Fruit fly (Drosophila melanogaster) whole organism, prepupa: ENCODE data around the gene RpS25.

Experiments
- Blimp-1 ChIP-seq: fragments of 200-800 bp; sonication (Bioruptor generic); optimal IDR thresholded peaks from 3 replicates; lab custom pipeline; 2017; ENCODE audit warnings: missing biosample characterization, missing genetic modification characterization, mild to moderate bottlenecking, moderate library complexity, missing genetic modification reagents
- CG32006 ChIP-seq: fragments of 200-800 bp; sonication (Bioruptor generic); optimal IDR thresholded peaks from 3 replicates; lab custom pipeline; 2017; ENCODE audit warnings: missing biosample characterization, mild to moderate bottlenecking, missing genetic modification characterization
- CG34406 ChIP-seq: fragments of 200-800 bp; sonication (Bioruptor generic); optimal IDR thresholded peaks from 3 replicates; lab custom pipeline; 2016; ENCODE audit warnings: missing biosample characterization, missing genetic modification characterization
- CG9139 ChIP-seq: fragments of 200-800 bp; sonication (Bioruptor generic); optimal IDR thresholded peaks from 3 replicates; lab custom pipeline; 2017; ENCODE audit warnings: missing biosample characterization, mild to moderate bottlenecking, missing genetic modification characterization
- Ets96B ChIP-seq: fragments of 200-800 bp; optimal IDR thresholded peaks from 2 replicates; lab custom pipeline; 2019; ENCODE audit warnings: missing biosample characterization, mild to moderate bottlenecking, missing genetic modification characterization, moderate library complexity
- Lpt ChIP-seq: fragments of 200-800 bp; sonication (Bioruptor generic); optimal IDR thresholded peaks from 3 replicates; lab custom pipeline; 2016; ENCODE audit warnings: missing biosample characterization, missing genetic modification characterization

- no peak for TF ChIP-seq CG32006 (GFP tag; lab: Kevin White, UChicago)
- no peak for TF ChIP-seq Ets96B (tag; lab: Kevin White, UChicago)
- no peak for TF ChIP-seq Lpt (GFP tag; lab: Kevin White, UChicago)
- no peak for TF ChIP-seq CG9139 (GFP tag; lab: Kevin White, UChicago)
- TF ChIP-seq CG34406 (GFP tag; lab: Kevin White, UChicago), result no peak
- no peak for TF ChIP-seq Blimp-1 (GFP tag; lab: Kevin White, UChicago)
These were observed 40.3 kb downstream of the RpS25 start for dm6 chr3R:11175777-11176176.
